Worm (Caenorhabditis elegans) whole organism, L4 larva: ENCODE data around the gene elo-9.

Source experiments
- R02D3.7 ChIP-seq: fragments of 150-350 bp; sonication (generic microtip); optimal IDR thresholded peaks from 3 replicates; lab custom pipeline; 2014; ENCODE audit warnings: missing biosample characterization, missing genetic modification characterization
- T20F7.1 ChIP-seq: fragments of 200-800 bp; sonication (Bioruptor generic); optimal IDR thresholded peaks from 2 replicates; lab custom pipeline; 2018; ENCODE audit warnings: mild to moderate bottlenecking, missing genetic modification characterization, missing compliant biosample characterization
- ama-1 ChIP-seq: fragments of 150-350 bp; optimal IDR thresholded peaks from 2 replicates; lab custom pipeline; 2014; ENCODE audit warnings: inconsistent platforms, mixed read lengths
- ceh-20 ChIP-seq: fragments of 200-800 bp; sonication (Bioruptor generic); IDR thresholded peaks from 2 replicates; pipeline ENCODE4 v1.3.6; 2022; ENCODE audit warnings: missing genetic modification reagents, missing genetic modification characterization, missing compliant biosample characterization
- dpl-1 ChIP-seq: fragments of 150-350 bp; optimal IDR thresholded peaks from 2 replicates; lab custom pipeline; 2014; ENCODE audit warnings: missing biosample characterization, missing genetic modification reagents, missing genetic modification characterization
- fkh-10 ChIP-seq: fragments of 150-350 bp; optimal IDR thresholded peaks from 2 replicates; lab custom pipeline; 2014; ENCODE audit warnings: missing biosample characterization, missing genetic modification reagents, missing genetic modification characterization
- hlh-11 ChIP-seq: fragments of 200-800 bp; sonication (Bioruptor generic); optimal IDR thresholded peaks from 2 replicates; lab custom pipeline; 2018; ENCODE audit warnings: mild to moderate bottlenecking, missing genetic modification characterization, missing compliant biosample characterization
- jun-1 ChIP-seq: fragments of 150-350 bp; optimal IDR thresholded peaks from 2 replicates; lab custom pipeline; 2014; ENCODE audit warnings: missing biosample characterization, missing genetic modification reagents, missing genetic modification characterization
- lin-29 ChIP-seq: fragments of 200-800 bp; sonication (Bioruptor generic); IDR thresholded peaks from 2 replicates; pipeline ENCODE4 v1.3.6; 2022; ENCODE audit warnings: missing genetic modification reagents, missing genetic modification characterization, missing compliant biosample characterization
- lir-3 ChIP-seq: sonication (generic microtip); optimal IDR thresholded peaks from 2 replicates; lab custom pipeline; 2016; ENCODE audit warnings: mild to moderate bottlenecking, missing genetic modification characterization, missing compliant biosample characterization
- mdl-1 ChIP-seq, 2 experiments: fragments of 150-350 bp in 1 of 2; sonication (generic microtip) in 1 of 2; optimal IDR thresholded peaks; 2 replicates each; lab custom pipeline; 2014 to 2017; ENCODE audit warnings: missing biosample characterization in 2 of 2, missing genetic modification characterization in 2 of 2
- snpc-4 ChIP-seq: fragments of 150-350 bp; optimal IDR thresholded peaks from 2 replicates; lab custom pipeline; 2014; ENCODE audit warnings: missing biosample characterization, missing genetic modification characterization
- unc-130 ChIP-seq: sonication (generic microtip); optimal IDR thresholded peaks from 2 replicates; lab custom pipeline; 2016; ENCODE audit warnings: missing genetic modification reagents, missing genetic modification characterization, missing compliant biosample characterization
- zag-1 ChIP-seq: fragments of 150-350 bp; optimal IDR thresholded peaks from 2 replicates; lab custom pipeline; 2014; ENCODE audit warnings: missing biosample characterization, missing genetic modification characterization

DNA sequence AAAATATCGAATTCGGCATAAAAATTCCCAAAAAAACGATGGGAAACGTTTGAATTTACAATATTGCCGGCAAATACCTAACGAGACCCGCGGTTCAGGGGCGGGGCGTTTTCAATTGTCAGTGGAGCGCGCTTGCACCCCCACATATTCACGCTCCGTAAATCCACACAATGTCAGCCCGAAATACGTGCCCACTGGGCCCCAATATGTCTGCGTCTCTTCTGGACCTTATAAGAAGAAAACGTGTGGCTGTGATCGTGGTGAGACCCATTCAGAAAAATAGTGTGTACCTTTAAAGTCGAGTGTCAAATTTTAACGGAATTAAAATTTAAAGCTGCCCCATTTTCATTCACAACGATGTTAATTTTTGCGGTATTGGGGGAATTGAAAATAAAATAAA, 40.6 kb upstream of the elo-9 start:
- TF ChIP-seq lin-29 (GFP tag; lab: Robert Waterston, UW) (no peak), R02D3.7 (tag; lab: Kevin White, UChicago) (no peak), unc-130 (GFP tag; lab: Kevin White, UChicago) (peak; percentile 58), fkh-10 (no peak), jun-1 (tag; lab: Kevin White, UChicago) (no peak), mdl-1 (tag; optimal IDR thresholded peaks at IDR 0.05; lab: Kevin White, UChicago) (no peak), T20F7.1 (GFP tag; lab: Kevin White, UChicago) (no peak), ceh-20 (no peak), lir-3 (no peak), ama-1 (lab: Kevin White, UChicago) (no peak), dpl-1 (no peak), snpc-4 (tag; lab: Kevin White, UChicago) (no peak), zag-1 (tag; lab: Kevin White, UChicago) (no peak), hlh-11 (no peak)
